Worm (Caenorhabditis elegans): Measurements from ENCODE around the gene srw-143.
"Not testable (repeated sequence)": the region's sequence is repeated elsewhere in the genome, so short reads cannot be mapped to it uniquely, and the experiment has no call there.

The srw-143 gene

DNA sequence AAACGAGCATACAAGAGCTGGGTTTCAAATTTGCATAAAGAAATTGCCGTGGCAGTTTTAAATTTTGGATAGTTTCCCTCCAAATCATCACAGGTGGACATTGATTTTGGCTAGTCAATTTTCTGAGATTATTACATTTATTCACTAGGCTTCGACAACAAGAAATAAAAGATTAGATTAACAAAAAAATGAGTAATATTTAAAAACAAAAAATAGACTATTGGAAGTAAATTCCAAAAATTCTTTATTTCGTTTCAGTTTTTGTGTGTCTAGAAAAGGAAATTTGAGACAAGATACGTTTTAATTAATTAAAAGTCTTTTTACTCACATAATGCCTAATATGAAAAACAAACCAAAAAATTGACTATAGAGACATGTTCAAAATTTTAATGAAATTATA lies 16.9 kb upstream of the srw-143 start, which contains the start of gene srw-142:
srw-142 (minus strand) TSS at position 101 of the 400 bp plus-strand sequence.
- no peak for TF ChIP-seq crh-2 (tag; optimal IDR thresholded peaks at IDR 0.05)
- TF ChIP-seq ztf-1 (GFP tag; conservative IDR thresholded peaks at IDR 0.05), result no peak
- no peak for TF ChIP-seq mab-5 (tag; optimal IDR thresholded peaks at IDR 0.05)
- no peak for TF ChIP-seq C34F6.9 (tag; optimal IDR thresholded peaks at IDR 0.05)
- TF ChIP-seq blmp-1 (tag; optimal IDR thresholded peaks at IDR 0.05; ENCODE audit: insufficient read depth), result no peak
- TF ChIP-seq unc-39 (tag; optimal IDR thresholded peaks at IDR 0.05), result no peak
- no peak for TF ChIP-seq nhr-23 (tag; optimal IDR thresholded peaks at IDR 0.05)
- TF ChIP-seq mdl-1 (tag; optimal IDR thresholded peaks at IDR 0.05), result no peak
- TF ChIP-seq ZK546.5 (tag; optimal IDR thresholded peaks at IDR 0.05), result no peak
- TF ChIP-seq ceh-16 (tag; optimal IDR thresholded peaks at IDR 0.05), result no peak
- TF ChIP-seq F13H6.1 (tag; optimal IDR thresholded peaks at IDR 0.05), result no peak
- TF ChIP-seq nhr-77 (tag; optimal IDR thresholded peaks at IDR 0.05), result no peak
- TF ChIP-seq peb-1 (tag; optimal IDR thresholded peaks at IDR 0.05), result no peak
- no peak for TF ChIP-seq unc-55 (GFP tag; optimal IDR thresholded peaks at IDR 0.05)
- TF ChIP-seq nhr-237 (tag; optimal IDR thresholded peaks at IDR 0.05), result no peak
- no peak for TF ChIP-seq egl-27 (tag; optimal IDR thresholded peaks at IDR 0.05)
- TF ChIP-seq zag-1 (tag; optimal IDR thresholded peaks at IDR 0.05), result no peak
- no peak for TF ChIP-seq nhr-129 (tag; optimal IDR thresholded peaks at IDR 0.05)
- no peak for TF ChIP-seq nhr-21 (tag; optimal IDR thresholded peaks at IDR 0.05)

ce11 chrV:2955342-2955741 lies 14.0 kb upstream of the srw-143 start, which contains the start of gene srh-248:
Gene srh-248 (minus strand): TSS chrV:2955442.
- not testable (repeated sequence) for TF ChIP-seq mab-5, C34F6.9, mdl-1 (tag; optimal IDR thresholded peaks at IDR 0.05)

DNA sequence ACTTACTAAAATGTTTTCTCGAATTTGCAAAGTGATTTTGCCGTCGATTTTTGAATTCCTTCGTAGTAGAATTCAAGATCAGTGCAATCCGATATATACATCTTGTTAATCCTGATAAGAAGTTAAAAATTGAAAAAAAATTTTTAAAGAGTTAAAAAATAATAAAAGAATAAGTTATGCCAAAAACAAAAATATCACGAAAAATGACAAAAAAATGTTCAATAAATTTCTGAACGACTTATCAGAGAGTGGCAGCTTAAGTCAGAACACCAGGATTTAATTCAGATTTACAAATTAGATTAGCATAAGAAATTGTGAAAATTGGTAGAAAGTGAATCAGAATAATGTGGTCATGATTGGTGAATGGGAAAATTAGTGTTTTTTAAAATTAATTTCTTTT lies 10.8 kb upstream of the srw-143 start, which contains the start of gene srw-122:
srw-122 (minus strand) TSS at position 101 of the 400 bp plus-strand sequence.
- not testable (repeated sequence) for TF ChIP-seq unc-39 (tag; optimal IDR thresholded peaks at IDR 0.05); Y55F3AM.14 (GFP tag; optimal IDR thresholded peaks at IDR 0.05); lin-39 (tag; optimal IDR thresholded peaks at IDR 0.05)

ce11 chrV:2945602-2946001 lies 4.3 kb upstream of the srw-143 start, which contains the start of gene srh-87:
Gene srh-87 (minus strand): TSS chrV:2945702.
- TF ChIP-seq elt-1 (tag; optimal IDR thresholded peaks at IDR 0.05) (no peak), ama-1 (optimal IDR thresholded peaks at IDR 0.05) (no peak), nhr-77 (tag; optimal IDR thresholded peaks at IDR 0.05) (no peak), crh-2 (tag; optimal IDR thresholded peaks at IDR 0.05) (no peak), lin-39 (tag; optimal IDR thresholded peaks at IDR 0.05) (no peak), blmp-1 (tag; optimal IDR thresholded peaks at IDR 0.05; ENCODE audit: insufficient read depth) (no peak), mbf-1 (tag; optimal IDR thresholded peaks at IDR 0.05) (no peak)

ce11 chrV:2943859-2944258 lies 2.6 kb upstream of the srw-143 start, which contains the start of gene srw-137:
Gene srw-137 (minus strand): TSS chrV:2943959.
- TF ChIP-seq crh-2 (tag; optimal IDR thresholded peaks at IDR 0.05) (no peak), nhr-10 (tag; optimal IDR thresholded peaks at IDR 0.05) (no peak), ztf-4 (tag; optimal IDR thresholded peaks at IDR 0.05) (no peak), lin-39 (tag; optimal IDR thresholded peaks at IDR 0.05) (no peak), nhr-237 (tag; optimal IDR thresholded peaks at IDR 0.05) (no peak), nhr-11 (tag; optimal IDR thresholded peaks at IDR 0.05) (no peak), sma-3 (GFP tag; optimal IDR thresholded peaks at IDR 0.05) (no peak), Y55F3AM.14 (GFP tag; optimal IDR thresholded peaks at IDR 0.05) (no peak), unc-39 (tag; optimal IDR thresholded peaks at IDR 0.05) (no peak), elt-3 (tag; optimal IDR thresholded peaks at IDR 0.05) (no peak), sem-4 (tag; optimal IDR thresholded peaks at IDR 0.05) (no peak), egl-27 (tag; optimal IDR thresholded peaks at IDR 0.05) (no peak), gmeb-1 (tag; optimal IDR thresholded peaks at IDR 0.05) (no peak), fos-1 (tag; optimal IDR thresholded peaks at IDR 0.05) (no peak), zag-1 (tag; optimal IDR thresholded peaks at IDR 0.05) (no peak), blmp-1 (tag; optimal IDR thresholded peaks at IDR 0.05; ENCODE audit: insufficient read depth) (no peak), mdl-1 (tag; optimal IDR thresholded peaks at IDR 0.05) (no peak)

ce11 chrV:2942247-2942646 lies 942 bp upstream of the srw-143 start:
- TF ChIP-seq mbf-1 (tag; optimal IDR thresholded peaks at IDR 0.05) (no peak), blmp-1 (tag; optimal IDR thresholded peaks at IDR 0.05; ENCODE audit: insufficient read depth) (no peak), aly-2 (tag; optimal IDR thresholded peaks at IDR 0.05) (no peak), F13H6.1 (tag; optimal IDR thresholded peaks at IDR 0.05) (no peak), unc-39 (tag; optimal IDR thresholded peaks at IDR 0.05) (no peak), ama-1 (optimal IDR thresholded peaks at IDR 0.05) (no peak), alr-1 (tag; optimal IDR thresholded peaks at IDR 0.05) (no peak), sma-3 (GFP tag; optimal IDR thresholded peaks at IDR 0.05) (no peak), egl-27 (tag; optimal IDR thresholded peaks at IDR 0.05) (no peak), dmd-4 (tag; optimal IDR thresholded peaks at IDR 0.05) (no peak), nhr-11 (tag; optimal IDR thresholded peaks at IDR 0.05) (no peak)

Data from whole organism, L2 larva.